Worm (Caenorhabditis elegans) whole organism, L3 larva: ENCODE data around the gene let-858.

Source experiments
- R02D3.7 ChIP-seq: fragments of 150-350 bp; optimal IDR thresholded peaks from 2 replicates; lab custom pipeline; 2014; ENCODE audit warnings: missing biosample characterization, missing genetic modification characterization
- aly-2 ChIP-seq: fragments of 150-350 bp; optimal IDR thresholded peaks from 2 replicates; lab custom pipeline; 2014; ENCODE audit warnings: missing biosample characterization, missing genetic modification characterization
- ama-1 ChIP-seq: fragments of 150-350 bp; optimal IDR thresholded peaks from 2 replicates; lab custom pipeline; 2018
- ceh-82 ChIP-seq: fragments of 150-350 bp; optimal IDR thresholded peaks from 2 replicates; lab custom pipeline; 2014; ENCODE audit warnings: missing biosample characterization, missing genetic modification characterization
- daf-12 ChIP-seq: fragments of 150-350 bp; optimal IDR thresholded peaks from 2 replicates; lab custom pipeline; 2014; ENCODE audit warnings: missing biosample characterization, missing genetic modification reagents, missing genetic modification characterization
- egl-5 ChIP-seq: fragments of 150-350 bp; optimal IDR thresholded peaks from 2 replicates; lab custom pipeline; 2017; ENCODE audit warnings: missing biosample characterization, missing genetic modification reagents, missing genetic modification characterization, inconsistent platforms
- elt-1 ChIP-seq: fragments of 150-350 bp; optimal IDR thresholded peaks from 2 replicates; lab custom pipeline; 2014; ENCODE audit warnings: missing biosample characterization, missing genetic modification characterization
- elt-2 ChIP-seq: sonication (generic microtip); optimal IDR thresholded peaks from 2 replicates; lab custom pipeline; 2016; ENCODE audit warnings: missing genetic modification reagents, mild to moderate bottlenecking, missing genetic modification characterization, missing compliant biosample characterization
- elt-3 ChIP-seq, 3 experiments: fragments of 150-350 bp in 1 of 3; sonication (generic microtip) in 2 of 3; optimal IDR thresholded peaks; 2 replicates in 2 of 3; 4 replicates in 1 of 3; lab custom pipeline; 2014 to 2017; ENCODE audit warnings: missing biosample characterization in 3 of 3, missing genetic modification characterization in 3 of 3
- eor-1 ChIP-seq, 2 experiments: fragments of 150-350 bp; optimal IDR thresholded peaks; 2 replicates each; lab custom pipeline; 2014 to 2018; ENCODE audit warnings: missing biosample characterization in 2 of 2, missing genetic modification characterization in 2 of 2
- fkh-2 ChIP-seq: fragments of 150-350 bp; optimal IDR thresholded peaks from 2 replicates; lab custom pipeline; 2014; ENCODE audit warnings: missing biosample characterization, missing genetic modification reagents, missing genetic modification characterization
- hmg-11 ChIP-seq: sonication (generic microtip); optimal IDR thresholded peaks from 2 replicates; lab custom pipeline; 2016; ENCODE audit warnings: missing genetic modification characterization, missing compliant biosample characterization
- jun-1 ChIP-seq: fragments of 150-350 bp; optimal IDR thresholded peaks from 2 replicates; lab custom pipeline; 2014; ENCODE audit warnings: missing biosample characterization, missing genetic modification reagents, missing genetic modification characterization
- lin-15B ChIP-seq: fragments of 150-350 bp; optimal IDR thresholded peaks from 2 replicates; lab custom pipeline; 2014; ENCODE audit warnings: missing biosample characterization, missing genetic modification characterization
- lin-39 ChIP-seq: fragments of 150-350 bp; optimal IDR thresholded peaks from 2 replicates; lab custom pipeline; 2018; ENCODE audit warnings: missing biosample characterization, missing genetic modification reagents, missing genetic modification characterization
- mdl-1 ChIP-seq: fragments of 150-350 bp; optimal IDR thresholded peaks from 2 replicates; lab custom pipeline; 2014; ENCODE audit warnings: missing biosample characterization, missing genetic modification characterization
- nfya-1 ChIP-seq: sonication (generic microtip); optimal IDR thresholded peaks from 2 replicates; lab custom pipeline; 2017; ENCODE audit warnings: missing genetic modification characterization, mild to moderate bottlenecking, missing compliant biosample characterization, antibody characterized with exemption, moderate library complexity; ENCODE audit not compliant: insufficient read depth
- nhr-12 ChIP-seq: fragments of 150-350 bp; optimal IDR thresholded peaks from 2 replicates; lab custom pipeline; 2014; ENCODE audit warnings: missing biosample characterization, missing genetic modification characterization
- nhr-237 ChIP-seq: fragments of 150-350 bp; optimal IDR thresholded peaks from 2 replicates; lab custom pipeline; 2014; ENCODE audit warnings: missing biosample characterization, missing genetic modification characterization
- nhr-28 ChIP-seq: fragments of 150-350 bp; optimal IDR thresholded peaks from 2 replicates; lab custom pipeline; 2014; ENCODE audit warnings: missing biosample characterization, missing genetic modification characterization
- nhr-67 ChIP-seq: fragments of 150-350 bp; optimal IDR thresholded peaks from 2 replicates; lab custom pipeline; 2014; ENCODE audit warnings: missing biosample characterization, missing genetic modification characterization
- nhr-76 ChIP-seq: fragments of 150-350 bp; sonication (generic microtip); optimal IDR thresholded peaks from 5 replicates; lab custom pipeline; 2014; ENCODE audit warnings: missing biosample characterization, missing genetic modification characterization
- pha-4 ChIP-seq: fragments of 150-350 bp; optimal IDR thresholded peaks from 2 replicates; lab custom pipeline; 2014; ENCODE audit warnings: missing biosample characterization, missing genetic modification reagents, missing genetic modification characterization
- pqm-1 ChIP-seq: fragments of 150-350 bp; optimal IDR thresholded peaks from 2 replicates; lab custom pipeline; 2017; ENCODE audit warnings: missing biosample characterization, missing genetic modification characterization, inconsistent platforms
- skn-1 ChIP-seq: fragments of 150-350 bp; optimal IDR thresholded peaks from 2 replicates; lab custom pipeline; 2014; ENCODE audit warnings: missing biosample characterization, missing genetic modification characterization
- snpc-4 ChIP-seq: fragments of 150-350 bp; optimal IDR thresholded peaks from 2 replicates; lab custom pipeline; 2014; ENCODE audit warnings: missing biosample characterization, missing genetic modification characterization
- tbx-2 ChIP-seq: sonication (generic microtip); optimal IDR thresholded peaks from 2 replicates; lab custom pipeline; 2016; ENCODE audit warnings: mild to moderate bottlenecking, missing genetic modification characterization, missing compliant biosample characterization
- unc-39 ChIP-seq: sonication (generic microtip); optimal IDR thresholded peaks from 4 replicates; lab custom pipeline; 2017; ENCODE audit warnings: missing biosample characterization, missing genetic modification characterization
- zag-1 ChIP-seq: fragments of 150-350 bp; optimal IDR thresholded peaks from 2 replicates; lab custom pipeline; 2014; ENCODE audit warnings: missing biosample characterization, missing genetic modification characterization
- ztf-4 ChIP-seq: fragments of 150-350 bp; optimal IDR thresholded peaks from 2 replicates; lab custom pipeline; 2014; ENCODE audit warnings: missing biosample characterization, missing genetic modification characterization

let-858 gene

ce11 chrII:10988575-10988974, 33.6 kb upstream of the let-858 start:
- TF ChIP-seq lin-15B (tag; lab: Kevin White, UChicago) (no peak), fkh-2 (no peak), nhr-12 (tag; lab: Kevin White, UChicago) (no peak), pha-4 (peak; percentile 16)

ce11 chrII:10989180-10989579, 33.0 kb upstream of the let-858 start:
- no peak for TF ChIP-seq ceh-82
- TF ChIP-seq unc-39 (tag; lab: Kevin White, UChicago), result no peak
- peak; percentile 37 for TF ChIP-seq egl-5

- TF ChIP-seq nhr-28 (tag; lab: Kevin White, UChicago), result no peak
- TF ChIP-seq lin-39, result peak; percentile 71
These were observed 31.6 kb upstream of the let-858 start for ce11 chrII:10990592-10990991.

ce11 chrII:10993607-10994229, 28.5 kb upstream of the let-858 start:
- TF ChIP-seq elt-1 (tag; lab: Kevin White, UChicago), result peak; percentile 89
- no peak for TF ChIP-seq R02D3.7 (tag; lab: Kevin White, UChicago)
- TF ChIP-seq aly-2 (tag; lab: Kevin White, UChicago), result no peak
- no peak for TF ChIP-seq egl-5
- no peak for TF ChIP-seq ztf-4

ce11 chrII:10995600-10995999, 26.6 kb upstream of the let-858 start:
- no peak for TF ChIP-seq pqm-1 (tag; lab: Kevin White, UChicago)
- TF ChIP-seq nhr-76 (tag; lab: Kevin White, UChicago), result no peak
- TF ChIP-seq aly-2 (tag; lab: Kevin White, UChicago), result no peak

- TF ChIP-seq nfya-1 (no peak), ztf-4 (no peak), lin-15B (tag; lab: Kevin White, UChicago) (no peak), nhr-12 (tag; lab: Kevin White, UChicago) (no peak), elt-3 (tag; optimal IDR thresholded peaks at IDR 0.05; lab: Kevin White, UChicago) (no peak), snpc-4 (tag; lab: Kevin White, UChicago) (no peak), unc-39 (tag; lab: Kevin White, UChicago) (no peak), jun-1 (tag; lab: Kevin White, UChicago) (no peak), mdl-1 (tag; lab: Kevin White, UChicago) (no peak), hmg-11 (tag; lab: Kevin White, UChicago) (no peak), R02D3.7 (tag; lab: Kevin White, UChicago) (no peak), nhr-237 (no peak), tbx-2 (tag; lab: Kevin White, UChicago) (no peak), daf-12 (tag; lab: Kevin White, UChicago) (no peak), nhr-67 (tag; lab: Kevin White, UChicago) (no peak), fkh-2 (no peak)
- TF ChIP-seq, all 47 proteins: peak for 0
These were observed 23.1 kb upstream of the let-858 start for ce11 chrII:10999109-10999508.

- TF ChIP-seq ceh-82, result no peak
- TF ChIP-seq lin-39, result peak; percentile 30
These were observed 17.8 kb upstream of the let-858 start for ce11 chrII:11004381-11004780.

ce11 chrII:11010914-11011313, 11.3 kb upstream of the let-858 start:
- no peak for TF ChIP-seq eor-1 (tag; optimal IDR thresholded peaks at IDR 0.05; lab: Kevin White, UChicago)
- TF ChIP-seq jun-1 (tag; lab: Kevin White, UChicago), result no peak
- TF ChIP-seq egl-5, result no peak
- no peak for TF ChIP-seq elt-2 (tag; lab: Kevin White, UChicago)
- no peak for TF ChIP-seq zag-1 (tag; lab: Kevin White, UChicago)
- TF ChIP-seq skn-1, result no peak
- TF ChIP-seq ama-1, result no peak
- TF ChIP-seq elt-1 (tag; lab: Kevin White, UChicago), result no peak
- no peak for TF ChIP-seq snpc-4 (tag; lab: Kevin White, UChicago)
